Fruit fly (Drosophila melanogaster): ENCODE data around the gene crp.
A peak's percentile ranks its signal among the peaks of the same experiment; 100 is the strongest.

crp gene

dm6 chr2L:16257227-16258071, 30.1 kb downstream of the crp start, which contains the start of the genes PRL-1 and EndoGI:
Gene PRL-1, minus strand, starts transcription at chr2L:16257606.
Gene EndoGI, plus strand, starts transcription at chr2L:16257688.
- peak; percentile 57 for TF ChIP-seq fd96Cb (tag; optimal IDR thresholded peaks at IDR 0.05)
- TF ChIP-seq bsh (GFP tag; optimal IDR thresholded peaks at IDR 0.05), result peak in 1 of 2 experiments; percentile 84
- peak; percentile 61 for TF ChIP-seq salm (tag; optimal IDR thresholded peaks at IDR 0.05)
- TF ChIP-seq chif (GFP tag; optimal IDR thresholded peaks at IDR 0.05), result no peak
- TF ChIP-seq HLH4C (GFP tag; IDR thresholded peaks at IDR 0.05; ENCODE audit: partially characterized antibody), result peak; percentile 99
- TF ChIP-seq dimm (GFP tag; IDR thresholded peaks at IDR 0.05), result no peak
- no peak for TF ChIP-seq CG8359 (GFP tag; optimal IDR thresholded peaks at IDR 0.05; ENCODE audit: borderline replicate concordance)
- TF ChIP-seq twi (tag; optimal IDR thresholded peaks at IDR 0.05), result peak; percentile 54
- TF ChIP-seq Camta (GFP tag; optimal IDR thresholded peaks at IDR 0.05), result peak; percentile 28
- TF ChIP-seq CG14050 (GFP tag; IDR thresholded peaks at IDR 0.05), result peak; percentile 43; the same call in 1 of the 3 replicates
- no peak for TF ChIP-seq org-1 (GFP tag; optimal IDR thresholded peaks at IDR 0.05)
- TF ChIP-seq Nf-YA (GFP tag; IDR thresholded peaks at IDR 0.05), result peak; percentile 18
- TF ChIP-seq tna (GFP tag; IDR thresholded peaks at IDR 0.05; ENCODE audit: partially characterized antibody), result peak; percentile 100
- TF ChIP-seq CG6175 (GFP tag; IDR thresholded peaks at IDR 0.05), result no peak
- peak; percentile 1 to 73 for TF ChIP-seq dpn (GFP tag; optimal IDR thresholded peaks at IDR 0.05)
- peak; percentile 37; the same call in 1 of the 2 replicates for TF ChIP-seq Ravus (GFP tag; IDR thresholded peaks at IDR 0.05)
- TF ChIP-seq CG12391 (tag; optimal IDR thresholded peaks at IDR 0.05), result peak; percentile 89
- peak; percentile 75 for TF ChIP-seq Atf6 (GFP tag; IDR thresholded peaks at IDR 0.05)
- TF ChIP-seq insv (GFP tag; optimal IDR thresholded peaks at IDR 0.05), result peak in 1 of 2 experiments; percentile 69
- TF ChIP-seq CG9215 (GFP tag; IDR thresholded peaks at IDR 0.05), result no peak
- no peak for TF ChIP-seq p53 (GFP tag; optimal IDR thresholded peaks at IDR 0.05)
- no peak for TF ChIP-seq CG10959 (GFP tag; IDR thresholded peaks at IDR 0.05)
- TF ChIP-seq Mrtf (GFP tag; IDR thresholded peaks at IDR 0.05), result no peak
- no peak; the same call in 1 of the 2 replicates for TF ChIP-seq klu (GFP tag; IDR thresholded peaks at IDR 0.05)
- peak; percentile 44; the same call in 1 of the 2 replicates for TF ChIP-seq ara (GFP tag; IDR thresholded peaks at IDR 0.05)
- no peak for TF ChIP-seq fd64A (GFP tag; optimal IDR thresholded peaks at IDR 0.05)
- TF ChIP-seq CG4282 (GFP tag; optimal IDR thresholded peaks at IDR 0.05), result no peak
- TF ChIP-seq trh (GFP tag; optimal IDR thresholded peaks at IDR 0.05), result peak; percentile 49
- TF ChIP-seq sd (tag; optimal IDR thresholded peaks at IDR 0.05), result peak; percentile 48
- TF ChIP-seq ind (GFP tag; optimal IDR thresholded peaks at IDR 0.05), result peak; percentile 53
- peak; percentile 79 for TF ChIP-seq CG18599 (GFP tag; optimal IDR thresholded peaks at IDR 0.05)
- peak; percentile 74 for TF ChIP-seq CG15514 (GFP tag; optimal IDR thresholded peaks at IDR 0.05)
- peak; percentile 88 for TF ChIP-seq CG8924 (tag; optimal IDR thresholded peaks at IDR 0.05)
- TF ChIP-seq B-H1 (GFP tag; IDR thresholded peaks at IDR 0.05), result peak; percentile 59; the same call in 1 of the 3 replicates
- TF ChIP-seq schlank (tag; optimal IDR thresholded peaks at IDR 0.05), result no peak
- no peak for TF ChIP-seq Abd-B (GFP tag; optimal IDR thresholded peaks at IDR 0.05)
- TF ChIP-seq ken (GFP tag; IDR thresholded peaks at IDR 0.05), result no peak
- no peak for TF ChIP-seq bcd (GFP tag; optimal IDR thresholded peaks at IDR 0.05)
- TF ChIP-seq amos (GFP tag; IDR thresholded peaks at IDR 0.05; ENCODE audit: partially characterized antibody), result peak; percentile 100
- peak; percentile 77 for TF ChIP-seq Dek (tag; optimal IDR thresholded peaks at IDR 0.05)
- no peak for TF ChIP-seq CG10565 (GFP tag; optimal IDR thresholded peaks at IDR 0.05)
- TF ChIP-seq wor (GFP tag; IDR thresholded peaks at IDR 0.05), result no peak
- TF ChIP-seq Oaz (GFP tag; IDR thresholded peaks at IDR 0.05), result no peak
- peak; percentile 53 for TF ChIP-seq dmrt11E (tag; optimal IDR thresholded peaks at IDR 0.05)
- no peak for TF ChIP-seq pnt (GFP tag; optimal IDR thresholded peaks at IDR 0.05)
- peak; percentile 19 for TF ChIP-seq gfzf (GFP tag; optimal IDR thresholded peaks at IDR 0.05)
- no peak for TF ChIP-seq CG7357 (GFP tag; IDR thresholded peaks at IDR 0.05)
- TF ChIP-seq Vsx1 (GFP tag; optimal IDR thresholded peaks at IDR 0.05), result peak; percentile 65

All from whole organism, embryonic.